Worm (Caenorhabditis elegans): ENCODE results near the gene srh-283.
A peak's percentile ranks its signal among the peaks of the same experiment; 100 is the strongest.

DNA sequence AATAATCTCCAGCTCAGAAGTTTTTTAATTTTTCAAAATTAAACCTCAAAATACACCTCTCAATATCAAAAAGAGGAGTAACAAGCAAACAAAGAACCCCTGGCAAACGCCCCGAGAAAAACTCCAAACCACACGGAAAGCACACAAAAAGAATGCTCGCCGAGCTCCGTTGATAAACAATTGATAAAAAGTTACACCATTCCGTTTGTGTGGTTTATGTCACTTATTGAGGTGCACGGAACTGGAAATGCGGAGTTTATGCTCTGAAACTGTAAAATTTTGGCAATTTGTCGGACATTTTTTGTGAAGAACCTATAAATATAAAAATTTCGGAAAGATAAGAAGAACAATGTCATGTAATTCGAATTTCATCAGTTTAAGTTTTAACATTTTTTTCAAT lies 12.8 kb upstream of the srh-283 start:
- TF ChIP-seq pha-4 (GFP tag; IDR thresholded peaks at IDR 0.05) (no peak), pha-4 (tag; optimal IDR thresholded peaks at IDR 0.05) (peak; percentile 62), fkh-10 (GFP tag; optimal IDR thresholded peaks at IDR 0.05) (no peak), lsy-2 (tag; optimal IDR thresholded peaks at IDR 0.05) (no peak), snpc-4 (tag; optimal IDR thresholded peaks at IDR 0.05) (no peak)
